Fruit fly (Drosophila melanogaster): ENCODE results near the gene CG4080.

The CG4080 gene

DNA sequence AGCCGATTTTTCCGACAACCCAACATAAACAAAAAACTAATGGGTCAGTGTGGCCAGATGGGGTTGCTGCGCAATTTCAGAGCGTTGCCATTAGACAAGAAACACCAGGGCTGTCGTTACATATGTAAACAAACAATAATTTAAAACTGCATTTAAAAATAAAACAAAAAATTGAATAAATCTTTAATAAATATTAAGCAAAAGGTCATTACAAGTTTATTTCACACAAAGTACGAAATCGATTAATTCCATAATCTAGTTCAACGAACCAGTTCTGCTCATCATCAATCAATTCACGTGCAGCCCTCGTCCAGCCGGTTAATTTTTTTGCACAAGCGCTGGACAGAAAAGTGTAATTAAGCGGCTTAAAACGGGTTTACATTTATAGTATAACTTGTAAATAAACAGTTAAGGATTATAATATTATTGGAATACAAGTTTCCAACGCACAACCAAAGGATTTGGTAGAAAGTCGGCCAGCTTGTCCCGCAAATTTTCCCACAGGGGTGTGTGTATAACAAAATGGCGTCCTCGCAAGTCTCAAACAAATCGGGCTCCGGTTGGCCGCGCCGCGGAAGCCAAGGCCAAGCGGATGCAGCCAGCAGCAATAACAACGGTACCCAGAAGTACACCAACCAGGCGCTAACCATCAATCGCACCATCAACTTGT lies 11.9 kb upstream of the CG4080 start, which contains the start of the genes CG4022 and Cpsf5 (continued):
- TF ChIP-seq MTF-1 (GFP tag; optimal IDR thresholded peaks at IDR 0.05; ENCODE audit: borderline replicate concordance) (no peak), NFAT (GFP tag; IDR thresholded peaks at IDR 0.05) (peak; percentile 72), CG9727 (GFP tag; optimal IDR thresholded peaks at IDR 0.05) (peak; percentile 84), CG13296 (GFP tag; optimal IDR thresholded peaks at IDR 0.05) (peak; percentile 72), Nf-YC (tag; optimal IDR thresholded peaks at IDR 0.05) (peak; percentile 79), CG12104 (GFP tag; optimal IDR thresholded peaks at IDR 0.05) (peak; percentile 85), CG1602 (GFP tag; optimal IDR thresholded peaks at IDR 0.05) (peak; percentile 73), hkb (optimal IDR thresholded peaks at IDR 0.05) (no peak), hkb (GFP tag; IDR thresholded peaks at IDR 0.05) (peak; percentile 87), ci (GFP tag; IDR thresholded peaks at IDR 0.05) (peak; percentile 90), hb (GFP tag; IDR thresholded peaks at IDR 0.05; ENCODE audit: partially characterized antibody) (no peak), CG4328 (GFP tag; optimal IDR thresholded peaks at IDR 0.05) (peak; percentile 78), insv (GFP tag; optimal IDR thresholded peaks at IDR 0.05) (peak in 1 of 2 experiments; percentile 66), CG13424 (tag; optimal IDR thresholded peaks at IDR 0.05) (peak; percentile 92), luna (GFP tag; optimal IDR thresholded peaks at IDR 0.05) (no peak), row (GFP tag; IDR thresholded peaks at IDR 0.05) (peak; percentile 95), MESR4 (GFP tag; optimal IDR thresholded peaks at IDR 0.05) (peak; percentile 50), Asciz (GFP tag; optimal IDR thresholded peaks at IDR 0.05) (peak; percentile 52), CG17802 (tag; optimal IDR thresholded peaks at IDR 0.05) (peak; percentile 42), Nf-YA (GFP tag; IDR thresholded peaks at IDR 0.05) (peak; percentile 71), CG7963 (GFP tag; IDR thresholded peaks at IDR 0.05; ENCODE audit: partially characterized antibody) (no peak), CG10209 (GFP tag; optimal IDR thresholded peaks at IDR 0.05) (peak; percentile 80), CG8765 (GFP tag; IDR thresholded peaks at IDR 0.05) (peak; percentile 66; the same call in 1 of the 2 replicates), kah (GFP tag; optimal IDR thresholded peaks at IDR 0.05) (peak; percentile 22), CG31365 (tag; optimal IDR thresholded peaks at IDR 0.05) (peak; percentile 13), CG13894 (tag; optimal IDR thresholded peaks at IDR 0.05) (no peak), Sin3A (optimal IDR thresholded peaks at IDR 0.05) (peak; percentile 77), CG2199 (GFP tag; IDR thresholded peaks at IDR 0.05) (peak; percentile 26; the same call in 1 of the 3 replicates), ATbp (GFP tag; optimal IDR thresholded peaks at IDR 0.05) (peak; percentile 62), hth (optimal IDR thresholded peaks at IDR 0.05) (no peak), CG1832 (GFP tag; optimal IDR thresholded peaks at IDR 0.05) (no peak), CG10959 (GFP tag; IDR thresholded peaks at IDR 0.05) (peak; percentile 70), h (optimal IDR thresholded peaks at IDR 0.05) (no peak), maf-S (GFP tag; optimal IDR thresholded peaks at IDR 0.05) (peak; percentile 49), CG11504 (tag; optimal IDR thresholded peaks at IDR 0.05) (peak; percentile 82), Opbp (GFP tag; IDR thresholded peaks at IDR 0.05; ENCODE audit: partially characterized antibody) (no peak), cwo (GFP tag; optimal IDR thresholded peaks at IDR 0.05) (peak; percentile 58), CG32772 (GFP tag; IDR thresholded peaks at IDR 0.05) (peak; percentile 79), Doc3 (GFP tag; IDR thresholded peaks at IDR 0.05; ENCODE audit: partially characterized antibody) (no peak), CG5953 (GFP tag; IDR thresholded peaks at IDR 0.05) (peak; percentile 1; the same call in 1 of the 2 replicates), Poxn (GFP tag; IDR thresholded peaks at IDR 0.05) (peak; percentile 56; the same call in 1 of the 2 replicates), CG2889 (GFP tag; IDR thresholded peaks at IDR 0.05) (peak; percentile 77), abd-A (tag; optimal IDR thresholded peaks at IDR 0.05) (peak; percentile 97), slp2 (GFP tag; optimal IDR thresholded peaks at IDR 0.05) (peak; percentile 46), CG15601 (tag; optimal IDR thresholded peaks at IDR 0.05) (peak; percentile 86)

Measured in whole organism, embryonic.